Fruit fly (Drosophila melanogaster): Measurements from ENCODE around the gene CG31178.
A peak's percentile ranks its signal among the peaks of the same experiment; 100 is the strongest.

CG31178 gene

DNA sequence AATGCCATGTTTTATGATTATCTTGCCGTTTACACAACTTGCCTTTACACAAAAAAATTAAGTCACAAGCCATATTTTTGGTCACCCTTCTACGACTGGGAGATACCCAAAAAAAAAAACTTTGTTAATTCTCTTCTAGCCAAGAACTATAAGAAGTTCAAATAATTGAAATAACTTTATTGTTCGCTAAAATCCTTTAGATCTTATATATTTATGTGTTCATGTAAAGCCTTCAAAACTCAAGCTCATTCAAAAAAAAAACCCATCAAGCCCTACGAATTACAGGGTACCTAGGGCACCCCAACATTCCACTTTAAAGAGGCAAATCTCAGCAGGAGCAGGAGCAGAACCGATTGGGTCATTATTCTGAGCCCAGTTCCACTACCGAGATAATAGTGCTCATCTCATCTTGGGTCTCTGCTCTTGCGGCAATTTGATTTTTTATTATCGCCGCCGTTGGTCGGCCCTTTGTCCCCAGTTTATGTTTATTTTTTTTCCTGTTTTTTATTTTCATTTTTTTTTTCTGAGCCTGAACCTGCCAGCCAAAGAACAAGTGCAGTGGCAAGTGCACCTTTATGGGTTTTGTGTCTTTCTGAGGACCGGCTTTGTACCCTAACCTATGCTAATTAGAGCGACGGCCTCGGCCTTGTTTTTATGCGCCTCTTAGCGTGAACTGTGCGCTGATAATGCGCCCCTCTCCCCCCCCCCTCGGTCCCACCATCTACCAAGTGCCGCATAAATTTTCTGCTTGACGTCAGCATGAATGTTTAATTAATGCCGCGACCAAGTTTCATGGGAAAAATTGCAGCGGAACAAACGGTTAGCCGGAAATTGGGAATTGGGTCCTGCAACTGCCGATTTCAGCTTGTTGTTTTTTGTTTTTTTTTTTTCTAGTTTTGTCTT, 31.8 kb upstream of the CG31178 start:
- TF ChIP-seq Crg-1 (GFP tag; optimal IDR thresholded peaks at IDR 0.05) (no peak), Mnt (GFP tag; optimal IDR thresholded peaks at IDR 0.05) (no peak), CG5204 (GFP tag; optimal IDR thresholded peaks at IDR 0.05) (no peak), ovo (GFP tag; optimal IDR thresholded peaks at IDR 0.05) (no peak), CG1620 (GFP tag; optimal IDR thresholded peaks at IDR 0.05) (no peak), CG14711 (tag; optimal IDR thresholded peaks at IDR 0.05) (no peak), cnc (optimal IDR thresholded peaks at IDR 0.05) (no peak), CG7045 (GFP tag; optimal IDR thresholded peaks at IDR 0.05) (no peak), kay (GFP tag; ENCODE audit: borderline replicate concordance) (no peak), CG12768 (GFP tag; optimal IDR thresholded peaks at IDR 0.05) (no peak), CG11617 (GFP tag; optimal IDR thresholded peaks at IDR 0.05) (no peak), bab1 (GFP tag; optimal IDR thresholded peaks at IDR 0.05) (no peak), CG33017 (tag; optimal IDR thresholded peaks at IDR 0.05) (no peak), Clk (GFP tag; optimal IDR thresholded peaks at IDR 0.05) (no peak), cic (GFP tag; optimal IDR thresholded peaks at IDR 0.05) (no peak), CG7101 (tag; optimal IDR thresholded peaks at IDR 0.05) (no peak), pad (GFP tag; optimal IDR thresholded peaks at IDR 0.05) (no peak), toe (GFP tag; optimal IDR thresholded peaks at IDR 0.05) (no peak), tj (GFP tag; optimal IDR thresholded peaks at IDR 0.05) (no peak)

DNA sequence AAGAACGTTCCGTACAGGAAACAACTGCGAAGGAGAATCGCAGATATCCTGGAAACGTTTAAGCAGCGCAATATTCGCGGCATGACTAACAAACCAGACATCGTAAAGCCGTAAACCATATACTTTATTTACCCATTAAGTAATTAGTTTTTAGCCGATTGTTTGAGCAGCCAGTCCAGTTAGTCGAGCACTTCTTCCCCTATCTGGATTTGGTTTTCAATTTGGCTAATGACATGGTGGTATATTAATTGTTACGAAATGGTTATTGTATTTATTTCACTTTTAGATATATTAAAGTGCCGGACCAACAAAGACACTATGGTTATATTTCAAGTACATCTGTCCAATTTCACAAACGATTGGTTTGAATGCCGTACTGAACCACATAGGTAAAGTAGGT, 29.9 kb upstream of the CG31178 start, which contains the start of gene Gr93b:
Gr93b (minus strand) TSS at position 101 of the 400 bp plus-strand sequence.
- no peak for TF ChIP-seq CG14711 (tag; optimal IDR thresholded peaks at IDR 0.05)

DNA sequence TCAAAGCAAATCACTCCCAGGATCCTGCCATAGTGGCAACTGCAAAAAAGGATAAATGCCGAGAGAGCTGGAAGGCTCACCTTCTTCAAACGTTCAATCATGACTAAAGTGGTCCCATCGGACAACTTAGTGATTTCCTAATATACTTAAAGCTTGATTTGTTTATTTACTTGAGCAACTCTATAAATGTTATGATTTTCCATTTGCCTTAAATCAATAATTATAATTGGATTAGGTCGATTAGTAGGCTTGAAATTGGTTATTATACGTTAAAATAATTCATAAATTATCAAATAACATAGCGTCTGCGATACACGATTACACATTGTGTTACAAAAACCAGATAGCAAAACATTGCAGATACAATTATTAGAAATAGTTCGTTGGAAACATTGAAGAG, 28.4 kb upstream of the CG31178 start, which contains the start of gene Gr93c:
Gr93c (minus strand) TSS at position 101 of the 400 bp plus-strand sequence.
- TF ChIP-seq cic (GFP tag; optimal IDR thresholded peaks at IDR 0.05) (no peak), CG12768 (GFP tag; optimal IDR thresholded peaks at IDR 0.05) (no peak), CG11617 (GFP tag; optimal IDR thresholded peaks at IDR 0.05) (no peak), tj (GFP tag; optimal IDR thresholded peaks at IDR 0.05) (no peak), Crg-1 (GFP tag; optimal IDR thresholded peaks at IDR 0.05) (no peak)

DNA sequence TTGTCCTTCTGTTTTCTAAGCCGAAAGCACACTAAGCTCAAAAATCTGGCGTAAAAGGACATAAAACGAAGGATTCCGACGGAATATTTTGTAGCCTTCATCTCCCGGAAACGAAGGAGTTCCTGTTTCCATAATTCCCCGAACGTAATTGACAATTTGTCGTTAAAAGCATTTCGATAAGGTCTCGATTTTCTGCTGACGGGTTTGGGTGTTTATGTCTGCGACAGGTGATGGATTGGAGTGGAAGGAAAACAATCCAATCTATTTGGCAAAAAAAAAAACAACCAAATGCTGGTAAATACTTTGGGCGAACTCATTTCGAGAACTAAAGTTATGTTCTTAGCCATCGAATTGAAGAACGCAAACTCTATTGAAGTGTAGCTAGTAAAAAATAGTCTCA, 27.0 kb upstream of the CG31178 start, which contains the start of gene Gr93d:
Gr93d (minus strand) TSS at position 101 of the 400 bp plus-strand sequence.
- TF ChIP-seq Hr96 (GFP tag; optimal IDR thresholded peaks at IDR 0.05): no peak

DNA sequence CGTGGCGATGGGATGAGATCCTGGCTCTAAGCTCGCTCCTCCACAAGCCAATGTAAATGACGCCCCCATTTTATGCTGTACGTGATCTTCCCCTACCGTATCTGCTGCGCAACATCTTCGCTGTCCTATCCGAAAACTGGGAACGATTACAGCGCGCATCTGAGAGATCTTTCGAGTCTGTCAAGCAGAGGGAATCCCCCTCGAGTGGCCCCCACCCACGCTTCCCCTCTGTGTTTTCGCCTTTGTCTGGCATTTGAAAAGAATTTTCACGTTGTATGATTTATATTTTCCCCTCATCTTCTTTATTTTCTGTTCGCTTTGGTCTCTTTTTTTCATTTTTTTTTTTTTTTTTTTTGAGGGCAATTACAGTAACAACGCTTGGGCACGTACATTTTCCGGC, 26.1 kb upstream of the CG31178 start:
- TF ChIP-seq kay (GFP tag; ENCODE audit: borderline replicate concordance) (no peak), CG7045 (GFP tag; optimal IDR thresholded peaks at IDR 0.05) (no peak)

DNA sequence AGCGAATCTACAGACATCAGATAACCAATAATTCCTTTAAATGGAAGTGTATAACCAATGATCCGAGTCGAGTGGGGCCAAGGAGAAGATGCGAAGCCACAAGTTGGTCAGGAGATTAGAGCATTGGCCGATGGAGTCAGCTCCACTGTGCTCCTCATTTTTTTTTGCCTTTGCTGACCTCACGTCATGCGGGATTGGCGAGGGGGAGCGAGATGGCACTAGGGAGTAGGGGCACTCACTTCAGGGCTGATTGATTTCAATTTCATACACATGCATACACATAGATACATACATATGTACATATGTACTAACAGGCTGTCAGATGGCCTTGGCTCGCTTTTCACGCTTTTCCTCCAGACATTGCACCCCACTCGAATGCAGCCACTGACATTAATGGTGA, 25.3 kb upstream of the CG31178 start:
- TF ChIP-seq tj (GFP tag; optimal IDR thresholded peaks at IDR 0.05) (no peak), Crg-1 (GFP tag; optimal IDR thresholded peaks at IDR 0.05) (no peak), CG7045 (GFP tag; optimal IDR thresholded peaks at IDR 0.05) (no peak), bab1 (GFP tag; optimal IDR thresholded peaks at IDR 0.05) (no peak), cnc (optimal IDR thresholded peaks at IDR 0.05) (no peak)

DNA sequence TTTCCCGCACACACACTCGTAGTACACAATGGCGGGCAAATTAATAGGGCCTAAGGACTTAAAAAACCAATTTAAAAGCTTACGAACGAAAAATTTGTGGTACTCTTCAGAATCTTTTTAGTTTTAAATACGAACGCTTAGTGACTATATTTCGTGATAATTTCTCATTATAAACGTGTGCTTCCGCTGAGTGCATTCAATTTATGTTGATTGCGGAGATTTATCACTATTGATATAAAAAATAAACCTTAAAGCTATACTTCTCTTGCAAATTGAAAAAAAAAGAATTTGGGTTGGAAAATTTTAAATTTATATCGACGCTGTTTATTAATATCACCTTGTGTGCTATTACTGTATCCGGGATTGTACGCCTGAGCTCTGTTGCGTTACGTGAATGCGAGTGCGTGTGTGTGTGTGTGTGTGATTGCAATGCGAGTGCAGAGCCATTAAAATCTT, 24.5 kb upstream of the CG31178 start:
- peak; percentile 58 for TF ChIP-seq Mnt (GFP tag; optimal IDR thresholded peaks at IDR 0.05)
- no peak for TF ChIP-seq cnc (optimal IDR thresholded peaks at IDR 0.05)
- peak; percentile 95 for TF ChIP-seq CG7045 (GFP tag; optimal IDR thresholded peaks at IDR 0.05)
- TF ChIP-seq Hr96 (GFP tag; optimal IDR thresholded peaks at IDR 0.05): peak; percentile 92
- TF ChIP-seq CG7101 (tag; optimal IDR thresholded peaks at IDR 0.05): peak; percentile 84
- TF ChIP-seq toe (GFP tag; optimal IDR thresholded peaks at IDR 0.05): peak; percentile 95
- TF ChIP-seq CG33017 (tag; optimal IDR thresholded peaks at IDR 0.05): peak; percentile 91
- peak; percentile 86 for TF ChIP-seq pad (GFP tag; optimal IDR thresholded peaks at IDR 0.05)
- peak; percentile 76 for TF ChIP-seq tj (GFP tag; optimal IDR thresholded peaks at IDR 0.05)
- TF ChIP-seq CG12768 (GFP tag; optimal IDR thresholded peaks at IDR 0.05): peak; percentile 89
- TF ChIP-seq ovo (GFP tag; optimal IDR thresholded peaks at IDR 0.05): peak; percentile 21
- TF ChIP-seq CG11617 (GFP tag; optimal IDR thresholded peaks at IDR 0.05): peak; percentile 95
- peak; percentile 77 for TF ChIP-seq Crg-1 (GFP tag; optimal IDR thresholded peaks at IDR 0.05)
- peak; percentile 91 for TF ChIP-seq kay (GFP tag; ENCODE audit: borderline replicate concordance)
- peak; percentile 72 for TF ChIP-seq CG14711 (tag; optimal IDR thresholded peaks at IDR 0.05)
- TF ChIP-seq bab1 (GFP tag; optimal IDR thresholded peaks at IDR 0.05): peak; percentile 96
- TF ChIP-seq CG5204 (GFP tag; optimal IDR thresholded peaks at IDR 0.05): peak; percentile 91
- peak; percentile 77 for TF ChIP-seq CG1620 (GFP tag; optimal IDR thresholded peaks at IDR 0.05)
- peak; percentile 45 for TF ChIP-seq cic (GFP tag; optimal IDR thresholded peaks at IDR 0.05)
- TF ChIP-seq Clk (GFP tag; optimal IDR thresholded peaks at IDR 0.05): peak; percentile 82
